Worm (Caenorhabditis elegans) whole organism, L4/young adult: Measurements from ENCODE around the gene test-1.

ENCODE experiments used
- W03F9.2 ChIP-seq: fragments of 150-350 bp; optimal IDR thresholded peaks from 2 replicates; lab custom pipeline; 2014; ENCODE audit warnings: missing biosample characterization, missing genetic modification characterization
- him-1 ChIP-seq: sonication (generic microtip); optimal IDR thresholded peaks from 2 replicates; lab custom pipeline; 2016; ENCODE audit warnings: missing genotype, missing genetic modification reagents, missing genetic modification characterization, missing compliant biosample characterization

DNA sequence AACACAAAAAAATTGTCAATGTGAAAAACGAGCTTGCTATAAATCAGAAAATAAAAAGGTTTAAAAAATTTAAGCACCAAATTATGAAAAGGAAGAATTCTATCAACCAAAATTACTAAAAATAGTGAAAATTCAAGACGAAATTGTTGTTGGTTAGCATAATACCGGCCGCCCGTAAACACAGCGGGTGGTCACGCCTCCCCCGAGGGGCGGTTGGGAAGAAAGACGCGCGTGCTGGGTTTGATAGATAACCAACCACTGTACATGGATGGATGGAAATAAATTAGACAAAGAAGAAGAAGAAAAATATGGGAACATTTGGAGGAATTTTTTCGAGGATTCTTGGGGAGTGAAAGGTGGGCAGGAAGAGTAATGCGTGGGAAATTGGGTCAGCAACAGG lies 5.6 kb downstream of the test-1 start:
- TF ChIP-seq W03F9.2, result no peak
- no peak for TF ChIP-seq him-1 (tag; lab: Kevin White, UChicago)
